Worm (Caenorhabditis elegans): ENCODE data around the gene asp-8.

The asp-8 gene

DNA sequence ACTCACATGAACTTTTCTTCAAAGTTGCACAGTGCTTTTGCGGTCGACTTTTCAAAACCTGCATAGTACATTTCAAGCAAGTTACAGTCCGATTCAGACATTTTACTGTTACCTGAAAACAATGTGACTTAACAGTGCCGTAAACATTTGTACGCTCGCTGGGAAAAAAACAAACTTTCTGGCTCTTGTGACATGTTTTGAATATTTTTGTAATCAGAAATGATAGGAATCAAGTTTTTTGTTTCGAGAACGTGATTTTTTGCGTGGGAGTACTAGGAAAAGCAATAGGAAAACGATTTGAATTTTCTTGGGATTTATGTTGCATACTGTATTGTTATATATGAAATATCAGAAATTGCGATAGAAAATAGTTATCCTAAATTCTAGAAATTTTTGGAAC is 28.2 kb upstream of the asp-8 start, which contains the start of gene srw-120:
Gene srw-120 (minus strand): TSS at position 101 of the 400 bp plus-strand sequence.
- no peak for TF ChIP-seq blmp-1 (tag; optimal IDR thresholded peaks at IDR 0.05)

ce11 chrV:2999736-3000135 is 24.6 kb upstream of the asp-8 start, which contains the start of gene srw-119:
Gene srw-119 (minus strand): TSS chrV:2999836.
- TF ChIP-seq snpc-4 (tag; optimal IDR thresholded peaks at IDR 0.05) (no peak), cnd-1 (tag; optimal IDR thresholded peaks at IDR 0.05) (no peak), ceh-83 (GFP tag; optimal IDR thresholded peaks at IDR 0.05) (no peak), ceh-39 (tag; optimal IDR thresholded peaks at IDR 0.05) (no peak), lin-32 (GFP tag; optimal IDR thresholded peaks at IDR 0.05) (no peak), tbx-8 (GFP tag; optimal IDR thresholded peaks at IDR 0.05) (no peak), unc-39 (tag; optimal IDR thresholded peaks at IDR 0.05) (no peak), M03D4.4 (tag; optimal IDR thresholded peaks at IDR 0.05) (no peak), nhr-237 (tag; optimal IDR thresholded peaks at IDR 0.05) (no peak), ces-1 (GFP tag; optimal IDR thresholded peaks at IDR 0.05) (no peak), nhr-2 (tag; optimal IDR thresholded peaks at IDR 0.05) (no peak), nhr-28 (tag; optimal IDR thresholded peaks at IDR 0.05) (no peak), lin-13 (tag; optimal IDR thresholded peaks at IDR 0.05) (no peak), flh-1 (GFP tag; optimal IDR thresholded peaks at IDR 0.05) (no peak), unc-120 (tag; optimal IDR thresholded peaks at IDR 0.05; ENCODE audit: poor library complexity, severe bottlenecking) (no peak)

ce11 chrV:3005964-3006363 is 18.4 kb upstream of the asp-8 start, which contains the start of gene srw-112:
Gene srw-112 (minus strand): TSS chrV:3006064.
- no peak for TF ChIP-seq tbx-8 (GFP tag; optimal IDR thresholded peaks at IDR 0.05)
- TF ChIP-seq hlh-1 (tag; optimal IDR thresholded peaks at IDR 0.05) = no peak
- no peak for TF ChIP-seq nhr-2 (tag; optimal IDR thresholded peaks at IDR 0.05)
- TF ChIP-seq M03D4.4 (tag; optimal IDR thresholded peaks at IDR 0.05) = no peak
- TF ChIP-seq ceh-43 (GFP tag; optimal IDR thresholded peaks at IDR 0.05) = no peak
- TF ChIP-seq nhr-237 (tag; optimal IDR thresholded peaks at IDR 0.05) = no peak
- no peak for TF ChIP-seq unc-39 (tag; optimal IDR thresholded peaks at IDR 0.05)
- no peak for TF ChIP-seq nhr-76 (tag; optimal IDR thresholded peaks at IDR 0.05)
- TF ChIP-seq elt-1 (tag; optimal IDR thresholded peaks at IDR 0.05; ENCODE audit: borderline replicate concordance, insufficient read depth) = no peak
- TF ChIP-seq elt-3 (tag; optimal IDR thresholded peaks at IDR 0.05) = no peak
- no peak for TF ChIP-seq mab-5 (tag; optimal IDR thresholded peaks at IDR 0.05)
- TF ChIP-seq ham-2 (GFP tag; optimal IDR thresholded peaks at IDR 0.05) = no peak
- TF ChIP-seq pha-4 (tag; optimal IDR thresholded peaks at IDR 0.05) = no peak
- TF ChIP-seq zip-8 (tag; optimal IDR thresholded peaks at IDR 0.05) = no peak

DNA sequence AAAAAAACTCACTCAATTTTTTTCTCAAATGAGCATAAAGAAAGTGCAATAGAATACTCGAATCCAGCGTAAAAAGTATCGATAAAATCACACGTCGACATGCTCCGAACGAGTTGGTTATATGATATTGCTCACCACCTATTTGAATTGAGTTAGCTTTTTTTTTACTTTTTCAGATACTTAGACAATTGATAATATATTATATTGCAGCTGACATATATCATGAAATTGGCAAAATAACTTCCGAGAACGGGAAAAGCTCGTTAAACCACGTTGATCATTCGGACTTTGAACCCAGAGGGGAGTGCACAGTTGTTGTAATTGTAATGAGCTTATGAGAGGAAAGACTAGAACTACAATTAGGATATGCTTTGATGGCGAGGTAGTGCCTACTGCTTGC is 13.9 kb upstream of the asp-8 start, which contains the start of gene srw-136:
Gene srw-136 (minus strand): TSS at position 101 of the 400 bp plus-strand sequence.
- TF ChIP-seq nhr-12 (tag; optimal IDR thresholded peaks at IDR 0.05) (no peak), zip-8 (tag; optimal IDR thresholded peaks at IDR 0.05) (no peak), drap-1 (GFP tag; optimal IDR thresholded peaks at IDR 0.05) (no peak), cnd-1 (tag; optimal IDR thresholded peaks at IDR 0.05) (no peak)

- TF ChIP-seq cnd-1 (tag; optimal IDR thresholded peaks at IDR 0.05) (no peak), mls-2 (tag; optimal IDR thresholded peaks at IDR 0.05) (no peak), ceh-43 (GFP tag; optimal IDR thresholded peaks at IDR 0.05) (no peak), tbx-8 (GFP tag; optimal IDR thresholded peaks at IDR 0.05) (no peak), ztf-11 (tag; optimal IDR thresholded peaks at IDR 0.05) (no peak)
Observed at ce11 chrV:3011394-3011793, 13.0 kb upstream of the asp-8 start, which contains the start of gene srw-135. Gene srw-135 (minus strand): TSS chrV:3011494.

DNA sequence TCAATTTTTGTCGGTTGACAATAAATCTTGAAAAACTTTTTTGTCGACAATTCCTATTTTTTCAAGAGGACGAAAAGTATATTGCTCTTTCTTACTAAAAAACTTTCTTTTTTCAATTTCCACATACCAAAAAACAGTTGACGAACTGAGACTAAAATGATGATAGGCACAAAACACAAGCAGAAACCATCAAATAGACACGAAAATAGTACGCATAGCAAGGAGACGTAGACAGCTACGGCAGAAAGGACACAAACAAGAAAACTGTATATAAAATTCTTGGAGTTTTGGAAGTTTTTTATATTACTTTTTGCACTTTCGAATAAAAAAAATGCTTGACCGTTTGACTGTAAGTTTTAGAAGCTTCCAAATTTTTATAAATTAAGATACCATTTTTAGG is 10.2 kb upstream of the asp-8 start, which contains the start of gene K12D9.1:
Gene K12D9.1 (plus strand): TSS at position 301 of the 400 bp plus-strand sequence.
- TF ChIP-seq mep-1 (tag; optimal IDR thresholded peaks at IDR 0.05) (no peak), hlh-1 (tag; optimal IDR thresholded peaks at IDR 0.05) (no peak)

Data from whole organism, mixed stage, embryonic.